Worm (Caenorhabditis elegans) whole organism, young adult: ENCODE results near the gene pkc-1.

Experiments
- B0035.1 ChIP-seq: sonication (generic microtip); optimal IDR thresholded peaks from 2 replicates; lab custom pipeline; 2016; ENCODE audit warnings: missing genetic modification characterization, mild to moderate bottlenecking, missing compliant biosample characterization, missing genotype, missing genetic modification reagents
- C17E4.6 ChIP-seq: fragments of 200-800 bp; sonication (Bioruptor generic); IDR thresholded peaks from 2 replicates; pipeline ENCODE4 v1.3.6; 2022; ENCODE audit warnings: missing genetic modification reagents, missing genetic modification characterization, missing compliant biosample characterization
- F39B2.1 ChIP-seq: fragments of 200-800 bp; sonication (Bioruptor generic); IDR thresholded peaks from 2 replicates; pipeline ENCODE4 v1.3.6; 2022; ENCODE audit warnings: missing genetic modification reagents, missing genetic modification characterization, missing compliant biosample characterization
- F49E8.2 ChIP-seq: sonication (generic microtip); optimal IDR thresholded peaks from 3 replicates; lab custom pipeline; 2017; ENCODE audit warnings: missing genetic modification characterization, mild to moderate bottlenecking, missing compliant biosample characterization, antibody characterized with exemption, moderate library complexity; ENCODE audit not compliant: insufficient read depth
- F55B11.4 ChIP-seq: sonication (generic microtip); optimal IDR thresholded peaks from 2 replicates; lab custom pipeline; 2016; ENCODE audit warnings: missing compliant biosample characterization, missing genetic modification characterization, borderline replicate concordance; ENCODE audit not compliant: insufficient read depth
- F57A8.1 ChIP-seq: fragments of 200-800 bp; sonication (Bioruptor generic); optimal IDR thresholded peaks from 2 replicates; lab custom pipeline; 2018; ENCODE audit warnings: mild to moderate bottlenecking, missing genetic modification characterization, moderate library complexity, missing compliant biosample characterization
- K11D2.4 ChIP-seq: fragments of 200-800 bp; sonication (Bioruptor generic); IDR thresholded peaks from 2 replicates; pipeline ENCODE4 v1.3.6; 2022; ENCODE audit warnings: missing genetic modification reagents, missing genetic modification characterization, missing compliant biosample characterization
- T26A5.8 ChIP-seq: sonication (generic microtip); optimal IDR thresholded peaks from 2 replicates; lab custom pipeline; 2016; ENCODE audit warnings: missing genetic modification characterization, missing compliant biosample characterization
- ZK185.1 ChIP-seq: sonication (generic microtip); optimal IDR thresholded peaks from 2 replicates; lab custom pipeline; 2016; ENCODE audit warnings: mild to moderate bottlenecking, missing genetic modification characterization, missing compliant biosample characterization; ENCODE audit not compliant: poor library complexity, severe bottlenecking
- akir-1 ChIP-seq: fragments of 200-800 bp; sonication (Bioruptor generic); optimal IDR thresholded peaks from 2 replicates; lab custom pipeline; 2018; ENCODE audit warnings: mild to moderate bottlenecking, missing genetic modification characterization, moderate library complexity, missing compliant biosample characterization
- ama-1 ChIP-seq, 3 experiments: fragments of 150-350 bp in 1 of 3; sonication (generic microtip) in 2 of 3; optimal IDR thresholded peaks; 2 replicates each; lab custom pipeline; 2014 to 2018; ENCODE audit warnings: missing biosample characterization in 2 of 3, missing genetic modification characterization in 2 of 3, missing genetic modification reagents in 2 of 3
- aptf-2 ChIP-seq: fragments of 200-800 bp; sonication (Bioruptor generic); conservative IDR thresholded peaks from 2 replicates; pipeline ENCODE4 v1.3.6; 2022; ENCODE audit warnings: missing genetic modification reagents, missing genetic modification characterization, missing compliant biosample characterization
- athp-1 ChIP-seq: sonication (generic microtip); optimal IDR thresholded peaks from 2 replicates; lab custom pipeline; 2017; ENCODE audit warnings: mild to moderate bottlenecking, missing genetic modification characterization, missing compliant biosample characterization
- attf-3 ChIP-seq: fragments of 200-800 bp; sonication (Bioruptor generic); conservative IDR thresholded peaks from 2 replicates; pipeline ENCODE4 v1.3.6; 2022; ENCODE audit warnings: missing genetic modification reagents, missing genetic modification characterization, missing compliant biosample characterization
- attf-6 ChIP-seq: fragments of 200-800 bp; sonication (Bioruptor generic); IDR thresholded peaks from 2 replicates; pipeline ENCODE4 v1.3.6; 2022; ENCODE audit warnings: missing genetic modification reagents, missing genetic modification characterization, missing compliant biosample characterization
- cebp-2 ChIP-seq: fragments of 200-800 bp; sonication (Bioruptor generic); IDR thresholded peaks from 2 replicates; pipeline ENCODE4 v1.3.6; 2022; ENCODE audit warnings: missing genetic modification characterization, missing compliant biosample characterization
- ceh-100 ChIP-seq: fragments of 200-800 bp; sonication (Bioruptor generic); IDR thresholded peaks from 2 replicates; pipeline ENCODE4 v1.3.6; 2022; ENCODE audit warnings: missing genetic modification reagents, missing genetic modification characterization, missing compliant biosample characterization
- ceh-58 ChIP-seq: fragments of 200-800 bp; sonication (Bioruptor generic); IDR thresholded peaks from 2 replicates; pipeline ENCODE4 v1.3.6; 2022; ENCODE audit warnings: missing genetic modification characterization, missing compliant biosample characterization
- ceh-91 ChIP-seq: fragments of 200-800 bp; sonication (Bioruptor generic); IDR thresholded peaks from 2 replicates; pipeline ENCODE4 v1.3.6; 2022; ENCODE audit warnings: missing genetic modification reagents, missing genetic modification characterization, missing compliant biosample characterization
- die-1 ChIP-seq: sonication (generic microtip); optimal IDR thresholded peaks from 2 replicates; lab custom pipeline; 2016; ENCODE audit warnings: missing genotype, mild to moderate bottlenecking, missing genetic modification characterization, missing compliant biosample characterization
- ekl-4 ChIP-seq: fragments of 200-800 bp; sonication (Bioruptor generic); IDR thresholded peaks from 2 replicates; pipeline ENCODE4 v1.3.6; 2022; ENCODE audit warnings: missing genetic modification reagents, missing genetic modification characterization, missing compliant biosample characterization
- ets-4 ChIP-seq: fragments of 200-800 bp; sonication (Bioruptor generic); optimal IDR thresholded peaks from 2 replicates; lab custom pipeline; 2018; ENCODE audit warnings: mild to moderate bottlenecking, missing genetic modification characterization, missing compliant biosample characterization
- hmg-1.2 ChIP-seq: fragments of 200-800 bp; sonication (Bioruptor generic); IDR thresholded peaks from 2 replicates; pipeline ENCODE4 v1.3.6; 2022; ENCODE audit warnings: missing genetic modification reagents, missing genetic modification characterization, missing compliant biosample characterization
- hrde-1 ChIP-seq: sonication (generic microtip); optimal IDR thresholded peaks from 2 replicates; lab custom pipeline; 2016; ENCODE audit warnings: missing genetic modification characterization, mild to moderate bottlenecking, missing compliant biosample characterization, moderate library complexity, missing genotype, missing genetic modification reagents, borderline replicate concordance
- lag-1 ChIP-seq: fragments of 200-800 bp; sonication (Bioruptor generic); IDR thresholded peaks from 2 replicates; pipeline ENCODE4 v1.3.6; 2022; ENCODE audit warnings: missing genetic modification reagents, missing genetic modification characterization, missing compliant biosample characterization
- lin-40 ChIP-seq: sonication (generic microtip); optimal IDR thresholded peaks from 2 replicates; lab custom pipeline; 2016; ENCODE audit warnings: missing genetic modification characterization, mild to moderate bottlenecking, missing compliant biosample characterization, missing genotype, missing genetic modification reagents
- lin-54 ChIP-seq: fragments of 200-800 bp; sonication (Bioruptor generic); optimal IDR thresholded peaks from 2 replicates; lab custom pipeline; 2018; ENCODE audit warnings: mild to moderate bottlenecking, missing genetic modification characterization, missing compliant biosample characterization
- lsl-1 ChIP-seq: fragments of 200-800 bp; sonication (Bioruptor generic); optimal IDR thresholded peaks from 2 replicates; lab custom pipeline; 2018; ENCODE audit warnings: mild to moderate bottlenecking, missing genetic modification characterization, moderate library complexity, missing compliant biosample characterization
- madf-10 ChIP-seq: sonication (generic microtip); optimal IDR thresholded peaks from 2 replicates; lab custom pipeline; 2016; ENCODE audit warnings: mild to moderate bottlenecking, missing genetic modification characterization, missing compliant biosample characterization
- mel-28 ChIP-seq: sonication (generic microtip); optimal IDR thresholded peaks from 2 replicates; lab custom pipeline; 2016; ENCODE audit warnings: borderline replicate concordance, mild to moderate bottlenecking, missing genetic modification characterization, missing compliant biosample characterization
- nfya-1 ChIP-seq: sonication (generic microtip); optimal IDR thresholded peaks from 2 replicates; lab custom pipeline; 2017; ENCODE audit warnings: antibody characterized with exemption, missing compliant biosample characterization, missing genetic modification characterization, borderline replicate concordance; ENCODE audit not compliant: insufficient read depth
- nhr-80 ChIP-seq: sonication (generic microtip); optimal IDR thresholded peaks from 2 replicates; lab custom pipeline; 2016; ENCODE audit warnings: missing genetic modification characterization, missing compliant biosample characterization
- nhr-90 ChIP-seq: sonication (generic microtip); optimal IDR thresholded peaks from 2 replicates; lab custom pipeline; 2016; ENCODE audit warnings: missing genotype, mild to moderate bottlenecking, missing genetic modification characterization, missing compliant biosample characterization
- rcor-1 ChIP-seq: fragments of 200-800 bp; sonication (Bioruptor generic); IDR thresholded peaks from 2 replicates; pipeline ENCODE4 v1.3.6; 2022; ENCODE audit warnings: missing genetic modification reagents, missing genetic modification characterization, missing compliant biosample characterization
- rec-8 ChIP-seq, 2 experiments: sonication (generic microtip); optimal IDR thresholded peaks; 2 replicates each; lab custom pipeline; 2016; ENCODE audit warnings: mild to moderate bottlenecking in 2 of 2, missing genetic modification characterization in 2 of 2, missing genetic modification reagents in 2 of 2, missing genotype in 2 of 2, missing biosample characterization in 1 of 2, missing compliant biosample characterization in 1 of 2, moderate library complexity in 1 of 2
- sdz-38 ChIP-seq: sonication (generic microtip); optimal IDR thresholded peaks from 2 replicates; lab custom pipeline; 2016; ENCODE audit warnings: missing genotype, missing genetic modification characterization, missing compliant biosample characterization
- snpc-4 ChIP-seq, 5 experiments: fragments of 150-350 bp in 1 of 5; sonication (generic microtip) in 4 of 5; optimal IDR thresholded peaks; 2 replicates each; lab custom pipeline; 2014 to 2018; ENCODE audit warnings: missing genetic modification characterization in 5 of 5, missing biosample characterization in 3 of 5, antibody characterized with exemption in 2 of 5, mild to moderate bottlenecking in 2 of 5, missing compliant biosample characterization in 2 of 5, missing genotype in 2 of 5, moderate library complexity in 2 of 5, missing genetic modification reagents in 1 of 5
- zim-3 ChIP-seq: sonication (generic microtip); optimal IDR thresholded peaks from 2 replicates; lab custom pipeline; 2017; ENCODE audit warnings: mild to moderate bottlenecking, missing genetic modification characterization, moderate library complexity, missing compliant biosample characterization
- ztf-28 ChIP-seq: fragments of 200-800 bp; sonication (Bioruptor generic); IDR thresholded peaks from 2 replicates; pipeline ENCODE4 v1.3.6; 2022; ENCODE audit warnings: missing genetic modification reagents, missing genetic modification characterization, missing compliant biosample characterization

The pkc-1 gene

DNA sequence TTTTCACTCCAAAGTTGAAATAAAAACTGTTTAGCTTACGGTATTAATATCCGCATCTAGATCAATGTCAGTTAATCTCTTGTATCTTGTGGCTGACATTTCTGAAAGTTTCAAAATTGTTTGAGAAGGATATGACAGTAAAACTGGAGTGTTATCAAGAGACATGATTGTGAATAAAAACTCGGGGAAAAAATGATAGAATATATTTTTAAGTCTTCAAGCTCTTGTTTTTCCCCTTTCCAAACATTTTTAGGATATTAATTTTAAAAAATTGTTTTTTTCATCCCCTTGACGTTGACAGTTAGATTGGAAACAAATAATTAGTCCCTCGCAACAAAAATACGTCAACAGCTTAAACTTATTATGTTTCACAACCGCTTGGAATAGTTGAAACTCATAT, 42.9 kb upstream of the pkc-1 start, which contains the start of gene R07B7.6:
R07B7.6 (minus strand) TSS at position 101 of the 400 bp plus-strand sequence.
- no peak for TF ChIP-seq ets-4 (GFP tag; lab: Kevin White, UChicago)
- no peak for TF ChIP-seq K11D2.4
- no peak for TF ChIP-seq ama-1 (optimal IDR thresholded peaks at IDR 0.05; lab: Kevin White, UChicago)
- no peak for TF ChIP-seq ama-1 (GFP tag; optimal IDR thresholded peaks at IDR 0.05; lab: Kevin White, UChicago)
- TF ChIP-seq T26A5.8 (tag; lab: Kevin White, UChicago): no peak
- TF ChIP-seq lag-1: no peak
- no peak for TF ChIP-seq attf-6
- no peak for TF ChIP-seq sdz-38 (tag; lab: Kevin White, UChicago)
- no peak for TF ChIP-seq zim-3 (tag; lab: Kevin White, UChicago)

DNA sequence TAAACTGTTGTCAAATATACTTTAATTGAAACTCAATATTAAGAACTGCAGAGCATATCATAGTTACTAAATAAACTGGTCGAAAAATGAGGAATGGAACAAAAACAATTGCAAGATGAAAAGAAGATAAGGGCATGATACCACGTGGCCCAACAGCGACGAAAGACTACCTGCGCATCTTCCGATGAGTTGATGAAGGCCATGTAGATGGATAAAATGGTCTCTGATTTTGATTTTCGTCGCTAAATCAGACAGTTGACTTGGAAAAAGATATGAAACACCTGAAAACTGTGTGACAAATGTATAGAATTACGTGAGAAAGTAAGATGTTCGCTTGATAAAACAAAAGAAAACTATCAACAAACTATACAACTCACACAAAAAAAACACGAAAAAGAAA, 39.5 kb upstream of the pkc-1 start:
- TF ChIP-seq ceh-58 (GFP tag; lab: Robert Waterston, UW) (no peak), nfya-1 (tag; lab: Kevin White, UChicago) (no peak), F39B2.1 (GFP tag; lab: Robert Waterston, UW) (no peak), hrde-1 (no peak), hmg-1.2 (GFP tag; lab: Robert Waterston, UW) (no peak), B0035.1 (tag; lab: Kevin White, UChicago) (no peak), mel-28 (tag; lab: Kevin White, UChicago) (no peak), F55B11.4 (tag; lab: Kevin White, UChicago) (no peak)

DNA sequence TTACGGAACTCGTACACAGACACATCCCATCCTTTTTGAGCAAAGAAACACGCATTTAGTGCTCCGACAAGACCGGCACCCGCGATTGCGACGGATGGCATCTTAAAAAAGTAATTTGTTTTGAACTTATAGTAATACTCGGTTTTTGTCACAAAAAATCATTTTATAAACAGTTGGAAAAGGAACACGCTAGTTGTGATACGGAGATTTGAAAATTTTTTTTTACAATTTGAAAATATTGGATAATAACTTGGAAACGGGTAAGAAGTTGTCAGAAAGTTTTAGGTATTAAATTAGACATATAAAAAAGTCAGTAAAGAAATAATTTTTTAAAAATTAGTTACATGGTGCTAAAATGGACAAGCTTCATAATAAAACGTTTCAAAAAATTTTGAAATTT, 38.5 kb upstream of the pkc-1 start, which contains the start of gene kmo-1:
kmo-1 (minus strand) TSS at position 101 of the 400 bp plus-strand sequence.
- TF ChIP-seq F39B2.1 (GFP tag; lab: Robert Waterston, UW) (no peak), ZK185.1 (no peak), aptf-2 (GFP tag; lab: Robert Waterston, UW) (no peak), hmg-1.2 (GFP tag; lab: Robert Waterston, UW) (no peak), ztf-28 (GFP tag; lab: Robert Waterston, UW) (no peak), lin-40 (no peak), rec-8 (tag; optimal IDR thresholded peaks at IDR 0.05; lab: Kevin White, UChicago) (no peak), ekl-4 (no peak), rcor-1 (GFP tag; lab: Robert Waterston, UW) (no peak)
- TF ChIP-seq, all 124 proteins: peak for 0

DNA sequence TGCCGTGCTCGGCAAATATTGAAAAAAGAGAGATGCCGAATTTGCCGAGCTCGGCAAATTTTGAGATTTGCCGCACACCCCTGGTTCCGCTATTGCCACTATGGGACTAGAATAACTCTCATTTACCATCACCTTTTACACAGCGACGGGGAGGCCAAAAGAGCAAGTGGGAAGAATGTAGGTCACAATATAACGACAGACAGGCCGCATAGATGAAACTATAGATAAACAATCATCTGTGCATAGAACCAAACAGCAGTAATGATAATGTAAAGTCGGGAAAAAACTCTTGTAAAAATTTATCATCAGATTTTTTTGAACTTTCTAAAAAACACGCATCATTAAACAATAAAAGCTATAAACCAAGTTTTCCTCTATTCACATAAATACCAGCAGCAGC, 36.5 kb upstream of the pkc-1 start, which contains the start of gene kmo-2:
kmo-2 (minus strand) TSS at position 101 of the 400 bp plus-strand sequence.
- TF ChIP-seq cebp-2 (GFP tag; lab: Robert Waterston, UW) (no peak), snpc-4 (GFP tag; optimal IDR thresholded peaks at IDR 0.05; lab: Kevin White, UChicago) (no peak), snpc-4 (tag; optimal IDR thresholded peaks at IDR 0.05; lab: Kevin White, UChicago) (no peak), rcor-1 (GFP tag; lab: Robert Waterston, UW) (no peak), die-1 (tag; lab: Kevin White, UChicago) (no peak), nhr-80 (tag; lab: Kevin White, UChicago) (no peak), ceh-100 (GFP tag; lab: Robert Waterston, UW) (no peak), nhr-90 (no peak), lsl-1 (no peak), athp-1 (tag; lab: Kevin White, UChicago) (no peak), ceh-91 (GFP tag; lab: Robert Waterston, UW) (no peak), madf-10 (no peak), akir-1 (GFP tag; lab: Kevin White, UChicago) (no peak), F55B11.4 (tag; lab: Kevin White, UChicago) (no peak), F49E8.2 (tag; lab: Kevin White, UChicago) (no peak), attf-3 (GFP tag; lab: Robert Waterston, UW) (no peak), F39B2.1 (GFP tag; lab: Robert Waterston, UW) (no peak), C17E4.6 (no peak), lin-54 (GFP tag; lab: Kevin White, UChicago) (no peak), ama-1 (optimal IDR thresholded peaks at IDR 0.05; lab: Kevin White, UChicago) (no peak), ama-1 (GFP tag; optimal IDR thresholded peaks at IDR 0.05; lab: Kevin White, UChicago) (no peak), F57A8.1 (GFP tag; lab: Kevin White, UChicago) (no peak)
